Fruit fly (Drosophila melanogaster) whole organism, embryonic: ENCODE data around the gene jus.

Source experiments
- Aef1 ChIP-seq: fragments of 200-800 bp; sonication (Bioruptor generic); IDR thresholded peaks from 3 replicates; pipeline ENCODE4 v1.3.6; 2022; ENCODE audit warnings: missing biosample characterization, missing genetic modification characterization
- Bgb ChIP-seq: fragments of 200-800 bp; sonication (Bioruptor generic); IDR thresholded peaks from 2 replicates; pipeline ENCODE4 v1.3.6; 2022; ENCODE audit warnings: missing biosample characterization, missing genetic modification characterization; ENCODE audit not compliant: partially characterized antibody
- CG10565 ChIP-seq: fragments of 200-800 bp; sonication (Bioruptor generic); optimal IDR thresholded peaks from 3 replicates; lab custom pipeline; 2016; ENCODE audit warnings: missing biosample characterization, mild to moderate bottlenecking, missing genetic modification characterization
- CG14710 ChIP-seq: fragments of 200-800 bp; sonication (Bioruptor generic); optimal IDR thresholded peaks from 3 replicates; lab custom pipeline; 2019; ENCODE audit warnings: missing biosample characterization, mild to moderate bottlenecking, missing genetic modification characterization, moderate library complexity
- CG16815 ChIP-seq: fragments of 200-800 bp; sonication (Bioruptor generic); optimal IDR thresholded peaks from 3 replicates; lab custom pipeline; 2017; ENCODE audit warnings: missing biosample characterization, mild to moderate bottlenecking, missing genetic modification characterization
- CG17829 ChIP-seq: fragments of 200-800 bp; optimal IDR thresholded peaks from 2 replicates; lab custom pipeline; 2019; ENCODE audit warnings: missing biosample characterization, mild to moderate bottlenecking, missing genetic modification characterization, moderate library complexity
- CG2712 ChIP-seq: fragments of 200-800 bp; optimal IDR thresholded peaks from 3 replicates; lab custom pipeline; 2019; ENCODE audit warnings: missing biosample characterization, mild to moderate bottlenecking, missing genetic modification characterization, moderate library complexity
- CG31365 ChIP-seq: fragments of 200-800 bp; sonication (Bioruptor generic); optimal IDR thresholded peaks from 2 replicates; lab custom pipeline; 2018; ENCODE audit warnings: missing biosample characterization, mild to moderate bottlenecking, missing genetic modification characterization
- CG4282 ChIP-seq: fragments of 200-800 bp; sonication (Bioruptor generic); optimal IDR thresholded peaks from 2 replicates; lab custom pipeline; 2016; ENCODE audit warnings: missing biosample characterization, missing genetic modification characterization
- CG4404 ChIP-seq: fragments of 200-800 bp; sonication (Bioruptor generic); IDR thresholded peaks from 2 replicates; pipeline ENCODE4 v1.3.6; 2022; ENCODE audit warnings: missing biosample characterization, missing genetic modification characterization
- CG4617 ChIP-seq: fragments of 200-800 bp; sonication (Bioruptor generic); optimal IDR thresholded peaks from 3 replicates; lab custom pipeline; 2016; ENCODE audit warnings: missing biosample characterization, missing genetic modification characterization, borderline replicate concordance
- CG6854 ChIP-seq: fragments of 200-800 bp; sonication (Bioruptor generic); optimal IDR thresholded peaks from 3 replicates; lab custom pipeline; 2017; ENCODE audit warnings: missing biosample characterization, mild to moderate bottlenecking, missing genetic modification characterization
- CG7556 ChIP-seq: fragments of 200-800 bp; sonication (Bioruptor generic); optimal IDR thresholded peaks from 2 replicates; lab custom pipeline; 2017; ENCODE audit warnings: missing biosample characterization, mild to moderate bottlenecking, missing genetic modification characterization
- CG8089 ChIP-seq: fragments of 200-800 bp; sonication (Bioruptor generic); optimal IDR thresholded peaks from 3 replicates; lab custom pipeline; 2016; ENCODE audit warnings: missing biosample characterization, missing genetic modification characterization
- CoRest ChIP-seq: fragments of 200-800 bp; sonication (Bioruptor generic); optimal IDR thresholded peaks from 3 replicates; lab custom pipeline; 2018; ENCODE audit warnings: missing biosample characterization, mild to moderate bottlenecking, missing genetic modification characterization, moderate library complexity
- D19A ChIP-seq: fragments of 200-800 bp; optimal IDR thresholded peaks from 3 replicates; lab custom pipeline; 2019; ENCODE audit warnings: missing biosample characterization, mild to moderate bottlenecking, missing genetic modification characterization, moderate library complexity
- Dek ChIP-seq: fragments of 200-800 bp; sonication (Bioruptor generic); optimal IDR thresholded peaks from 3 replicates; lab custom pipeline; 2019; ENCODE audit warnings: missing biosample characterization, mild to moderate bottlenecking, missing genetic modification characterization, moderate library complexity
- Dip2 ChIP-seq: fragments of 200-800 bp; sonication (Bioruptor generic); IDR thresholded peaks from 2 replicates; pipeline ENCODE4 v1.3.6; 2022; ENCODE audit warnings: missing biosample characterization, missing genetic modification characterization
- E2f2 ChIP-seq: fragments of 200-800 bp; sonication (Bioruptor generic); IDR thresholded peaks from 2 replicates; pipeline ENCODE4 v1.3.6; 2022; ENCODE audit warnings: missing biosample characterization, missing genetic modification characterization
- Ets65A ChIP-seq: fragments of 200-800 bp; sonication (Bioruptor generic); peaks from one replicate; lab custom pipeline; 2016; ENCODE audit warnings: missing biosample characterization, missing genetic modification characterization
- MTF-1 ChIP-seq: fragments of 200-800 bp; sonication (Bioruptor generic); optimal IDR thresholded peaks from 2 replicates; lab custom pipeline; 2018; ENCODE audit warnings: missing biosample characterization, mild to moderate bottlenecking, missing genetic modification characterization, borderline replicate concordance
- Nf-YC ChIP-seq: fragments of 200-800 bp; optimal IDR thresholded peaks from 3 replicates; lab custom pipeline; 2019; ENCODE audit warnings: missing biosample characterization, mild to moderate bottlenecking, missing genetic modification characterization, moderate library complexity
- Pdp1 ChIP-seq, 2 experiments: fragments of 200-800 bp; sonication (Bioruptor generic); optimal IDR thresholded peaks; 3 replicates each; lab custom pipeline; 2016; ENCODE audit warnings: missing biosample characterization in 2 of 2, missing genetic modification characterization in 2 of 2, mild to moderate bottlenecking in 1 of 2, moderate library complexity in 1 of 2
- Side ChIP-seq: fragments of 200-800 bp; sonication (Bioruptor generic); optimal IDR thresholded peaks from 2 replicates; lab custom pipeline; 2016; ENCODE audit warnings: missing biosample characterization, missing genetic modification characterization
- Taf1 ChIP-seq: fragments of 200-800 bp; sonication (Bioruptor generic); IDR thresholded peaks from 2 replicates; pipeline ENCODE4 v1.3.6; 2022; ENCODE audit warnings: missing biosample characterization, missing genetic modification characterization
- btn ChIP-seq: fragments of 200-800 bp; sonication (Bioruptor generic); optimal IDR thresholded peaks from 2 replicates; lab custom pipeline; 2016; ENCODE audit warnings: missing biosample characterization, missing genetic modification characterization
- caup ChIP-seq: fragments of 200-800 bp; sonication (Bioruptor generic); optimal IDR thresholded peaks from 3 replicates; lab custom pipeline; 2017; ENCODE audit warnings: missing biosample characterization, mild to moderate bottlenecking, missing genetic modification characterization, moderate library complexity; ENCODE audit not compliant: severe bottlenecking
- cg ChIP-seq: fragments of 200-800 bp; sonication (Bioruptor generic); optimal IDR thresholded peaks from 3 replicates; lab custom pipeline; 2019; ENCODE audit warnings: missing biosample characterization, mild to moderate bottlenecking, missing genetic modification characterization, moderate library complexity
- croc ChIP-seq: fragments of 200-800 bp; sonication (Bioruptor generic); conservative IDR thresholded peaks from 3 replicates; pipeline ENCODE4 v1.3.6; 2022; ENCODE audit warnings: missing biosample characterization, missing genetic modification characterization
- crol ChIP-seq: fragments of 200-800 bp; sonication (Bioruptor generic); IDR thresholded peaks from 2 replicates; pipeline ENCODE4 v1.3.6; 2022; ENCODE audit warnings: missing biosample characterization, missing genetic modification characterization
- dan ChIP-seq: fragments of 200-800 bp; sonication (Bioruptor generic); IDR thresholded peaks from 2 replicates; pipeline ENCODE4 v1.3.6; 2022; ENCODE audit warnings: missing biosample characterization, missing genetic modification characterization
- dpn ChIP-seq, 2 experiments: fragments of 200-800 bp; sonication (Bioruptor generic); optimal IDR thresholded peaks; 3 replicates each; lab custom pipeline; 2016; ENCODE audit warnings: missing biosample characterization in 2 of 2, missing genetic modification characterization in 2 of 2
- eyg ChIP-seq: fragments of 200-800 bp; sonication (Bioruptor generic); optimal IDR thresholded peaks from 3 replicates; lab custom pipeline; 2016; ENCODE audit warnings: missing biosample characterization, missing genetic modification characterization
- fd64A ChIP-seq: fragments of 200-800 bp; sonication (Bioruptor generic); optimal IDR thresholded peaks from 3 replicates; lab custom pipeline; 2018; ENCODE audit warnings: missing biosample characterization, mild to moderate bottlenecking, missing genetic modification characterization
- fru ChIP-seq: fragments of >200 bp; optimal IDR thresholded peaks from 2 replicates; lab custom pipeline; 2017
- ftz-f1 ChIP-seq: fragments of 200-800 bp; sonication (Bioruptor generic); optimal IDR thresholded peaks from 2 replicates; lab custom pipeline; 2016; ENCODE audit warnings: missing biosample characterization, missing genetic modification characterization
- gce ChIP-seq: fragments of 200-800 bp; sonication (Bioruptor generic); IDR thresholded peaks from 3 replicates; pipeline ENCODE4 v1.3.6; 2022; ENCODE audit warnings: missing biosample characterization, missing genetic modification characterization
- ham ChIP-seq: fragments of 200-800 bp; sonication (Bioruptor generic); IDR thresholded peaks from 2 replicates; pipeline ENCODE4 v1.3.6; 2022; ENCODE audit warnings: missing biosample characterization, missing genetic modification characterization
- hbn ChIP-seq: fragments of 200-800 bp; sonication (Bioruptor generic); IDR thresholded peaks from 2 replicates; pipeline ENCODE4 v1.3.6; 2022; ENCODE audit warnings: missing biosample characterization, missing genetic modification characterization; ENCODE audit not compliant: partially characterized antibody
- hth ChIP-seq: fragments of >200 bp; optimal IDR thresholded peaks from 2 replicates; lab custom pipeline; 2017; ENCODE audit warnings: inconsistent platforms
- inv ChIP-seq: fragments of 200-800 bp; sonication (Bioruptor generic); IDR thresholded peaks from 2 replicates; pipeline ENCODE4 v1.3.6; 2022; ENCODE audit warnings: missing biosample characterization, missing genetic modification characterization; ENCODE audit not compliant: partially characterized antibody
- lab ChIP-seq: fragments of 200-800 bp; sonication (Bioruptor generic); optimal IDR thresholded peaks from 3 replicates; lab custom pipeline; 2017; ENCODE audit warnings: missing biosample characterization, missing genetic modification characterization, mild to moderate bottlenecking, moderate library complexity, missing genetic modification reagents
- mld ChIP-seq: fragments of 200-800 bp; sonication (Bioruptor generic); IDR thresholded peaks from 3 replicates; pipeline ENCODE4 v1.3.6; 2022; ENCODE audit warnings: missing biosample characterization, missing genetic modification characterization; ENCODE audit not compliant: partially characterized antibody
- nau ChIP-seq: fragments of 200-800 bp; sonication (Bioruptor generic); optimal IDR thresholded peaks from 3 replicates; lab custom pipeline; 2017; ENCODE audit warnings: missing biosample characterization, mild to moderate bottlenecking, missing genetic modification characterization, missing genetic modification reagents
- nerfin-1 ChIP-seq: fragments of 200-800 bp; sonication (Bioruptor generic); optimal IDR thresholded peaks from 3 replicates; lab custom pipeline; 2019; ENCODE audit warnings: missing biosample characterization, mild to moderate bottlenecking, missing genetic modification characterization, moderate library complexity
- run ChIP-seq: fragments of 200-800 bp; sonication (Bioruptor generic); optimal IDR thresholded peaks from 3 replicates; lab custom pipeline; 2018; ENCODE audit warnings: missing biosample characterization, mild to moderate bottlenecking, missing genetic modification characterization
- sd ChIP-seq: fragments of 200-800 bp; sonication (Bioruptor generic); optimal IDR thresholded peaks from 3 replicates; lab custom pipeline; 2018; ENCODE audit warnings: missing biosample characterization, mild to moderate bottlenecking, missing genetic modification characterization, moderate library complexity
- shn ChIP-seq: fragments of 200-800 bp; sonication (Bioruptor generic); optimal IDR thresholded peaks from 3 replicates; lab custom pipeline; 2016; ENCODE audit warnings: missing biosample characterization, missing genetic modification characterization
- tap ChIP-seq: fragments of 200-800 bp; optimal IDR thresholded peaks from 3 replicates; lab custom pipeline; 2019; ENCODE audit warnings: missing biosample characterization, mild to moderate bottlenecking, missing genetic modification characterization, moderate library complexity
- trem ChIP-seq: fragments of 200-800 bp; optimal IDR thresholded peaks from 3 replicates; lab custom pipeline; 2019; ENCODE audit warnings: missing biosample characterization, mild to moderate bottlenecking, missing genetic modification characterization, moderate library complexity
- wor ChIP-seq: fragments of 200-800 bp; sonication (Bioruptor generic); IDR thresholded peaks from 2 replicates; pipeline ENCODE4 v1.3.6; 2022; ENCODE audit warnings: missing biosample characterization, missing genetic modification characterization

Gene jus

dm6 chr3R:29148072-29148471, 46.7 kb downstream of the jus start, which contains the start of the genes CG11882 and Pglym78 (continued):
- TF ChIP-seq CG8089 (GFP tag; lab: Kevin White, UChicago) (no peak), nau (GFP tag; lab: Kevin White, UChicago) (no peak), run (tag; lab: Kevin White, UChicago) (no peak), nerfin-1 (peak; percentile 28), caup (GFP tag; lab: Kevin White, UChicago) (peak; percentile 44), ftz-f1 (peak; percentile 100), CG4617 (GFP tag; lab: Kevin White, UChicago) (peak; percentile 73), hbn (GFP tag; lab: Robert Waterston, UW) (peak; percentile 57; the same call in 1 of the 2 replicates), cg (GFP tag; lab: Kevin White, UChicago) (no peak), btn (GFP tag; lab: Kevin White, UChicago) (no peak), CG7556 (GFP tag; lab: Kevin White, UChicago) (no peak), CG14710 (tag; lab: Kevin White, UChicago) (peak; percentile 41), CG17829 (tag; lab: Kevin White, UChicago) (peak; percentile 17), croc (GFP tag; lab: Robert Waterston, UW) (no peak), dan (GFP tag; lab: Robert Waterston, UW) (no peak), D19A (tag; lab: Kevin White, UChicago) (no peak), Dek (tag; lab: Kevin White, UChicago) (no peak), CoRest (tag; lab: Kevin White, UChicago) (peak; percentile 55), CG16815 (GFP tag; lab: Kevin White, UChicago) (no peak), shn (peak; percentile 16), CG2712 (tag; lab: Kevin White, UChicago) (peak; percentile 54), Pdp1 (GFP tag; optimal IDR thresholded peaks at IDR 0.05; lab: Kevin White, UChicago) (peak; percentile 40 to 60), CG4282 (GFP tag; lab: Kevin White, UChicago) (peak; percentile 47), fd64A (GFP tag; lab: Kevin White, UChicago) (no peak), CG4404 (GFP tag; lab: Robert Waterston, UW) (no peak), gce (no peak), crol (GFP tag; lab: Robert Waterston, UW) (peak; percentile 52; the same call in 1 of the 2 replicates), dpn (GFP tag; optimal IDR thresholded peaks at IDR 0.05; lab: Kevin White, UChicago) (peak; percentile 55 to 58), CG31365 (no peak), Dip2 (GFP tag; lab: Robert Waterston, UW) (no peak), tap (tag; lab: Kevin White, UChicago) (no peak), Bgb (GFP tag; lab: Robert Waterston, UW) (peak; percentile 62; the same call in 1 of the 2 replicates), Side (GFP tag; lab: Kevin White, UChicago) (peak; percentile 22), Ets65A (no peak), CG6854 (peak; percentile 21), mld (GFP tag; lab: Robert Waterston, UW) (no peak), ham (no peak), hth (lab: Kevin White, UChicago) (no peak), E2f2 (GFP tag; lab: Robert Waterston, UW) (peak; percentile 88), MTF-1 (GFP tag; lab: Kevin White, UChicago) (peak; percentile 45), Aef1 (peak; percentile 21; the same call in 1 of the 3 replicates), Nf-YC (tag; lab: Kevin White, UChicago) (peak; percentile 37), lab (GFP tag; lab: Kevin White, UChicago) (no peak), sd (tag; lab: Kevin White, UChicago) (no peak), trem (tag; lab: Kevin White, UChicago) (peak; percentile 98), Taf1 (GFP tag; lab: Robert Waterston, UW) (no peak), eyg (GFP tag; lab: Kevin White, UChicago) (no peak), CG10565 (no peak), wor (GFP tag; lab: Robert Waterston, UW) (no peak), fru (lab: Kevin White, UChicago) (no peak), inv (GFP tag; lab: Robert Waterston, UW) (peak; percentile 30; the same call in 1 of the 2 replicates)
